Worm (Caenorhabditis elegans): Measurements from ENCODE around the gene tars-1.

tars-1 gene

DNA sequence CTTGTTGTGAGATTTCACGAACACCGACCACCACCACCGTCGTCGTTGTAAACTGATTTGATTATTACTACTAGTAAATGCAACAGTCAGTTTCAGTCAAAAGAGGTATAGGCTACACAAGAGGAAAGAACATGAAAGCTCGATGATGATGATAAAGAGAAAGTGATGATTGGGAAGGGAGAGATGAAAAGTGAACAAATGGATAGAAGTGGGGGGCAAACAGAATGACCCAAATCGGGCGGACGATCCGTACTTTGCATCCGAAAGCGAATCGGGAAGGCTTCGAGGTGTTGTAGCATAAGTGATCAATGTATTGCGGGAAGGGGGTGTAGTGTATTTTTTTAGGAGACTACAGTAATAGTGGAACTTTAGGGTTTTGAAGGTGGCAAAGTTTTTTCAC is 15.3 kb upstream of the tars-1 start:
- TF ChIP-seq T26A5.8 (tag; optimal IDR thresholded peaks at IDR 0.05), result no peak
- TF ChIP-seq F57A8.1 (GFP tag; optimal IDR thresholded peaks at IDR 0.05), result no peak
- no peak for TF ChIP-seq akir-1 (GFP tag; optimal IDR thresholded peaks at IDR 0.05)
- TF ChIP-seq cebp-2 (GFP tag; IDR thresholded peaks at IDR 0.05), result no peak
- TF ChIP-seq bed-1 (GFP tag; IDR thresholded peaks at IDR 0.05), result no peak
- no peak for TF ChIP-seq egl-18 (GFP tag; IDR thresholded peaks at IDR 0.05)
- no peak for TF ChIP-seq ztf-3 (GFP tag; optimal IDR thresholded peaks at IDR 0.05)
- TF ChIP-seq fkh-3 (tag; optimal IDR thresholded peaks at IDR 0.05), result no peak
- no peak for TF ChIP-seq mel-28 (tag; optimal IDR thresholded peaks at IDR 0.05; ENCODE audit: borderline replicate concordance)
- TF ChIP-seq cebp-1 (GFP tag; IDR thresholded peaks at IDR 0.05), result no peak
- TF ChIP-seq cebp-1 (tag; optimal IDR thresholded peaks at IDR 0.05), result no peak
- TF ChIP-seq ztf-26 (tag; optimal IDR thresholded peaks at IDR 0.05), result no peak
- no peak for TF ChIP-seq B0261.1 (tag; optimal IDR thresholded peaks at IDR 0.05)
- TF ChIP-seq lin-26 (GFP tag; IDR thresholded peaks at IDR 0.05), result no peak
- TF ChIP-seq let-607 (tag; optimal IDR thresholded peaks at IDR 0.05), result no peak
- TF ChIP-seq C17E4.6 (GFP tag; IDR thresholded peaks at IDR 0.05), result no peak
- TF ChIP-seq hmg-20 (GFP tag; IDR thresholded peaks at IDR 0.05), result no peak
- TF ChIP-seq F39B2.1 (GFP tag; IDR thresholded peaks at IDR 0.05), result no peak
- no peak for TF ChIP-seq mes-4 (tag; optimal IDR thresholded peaks at IDR 0.05)

DNA sequence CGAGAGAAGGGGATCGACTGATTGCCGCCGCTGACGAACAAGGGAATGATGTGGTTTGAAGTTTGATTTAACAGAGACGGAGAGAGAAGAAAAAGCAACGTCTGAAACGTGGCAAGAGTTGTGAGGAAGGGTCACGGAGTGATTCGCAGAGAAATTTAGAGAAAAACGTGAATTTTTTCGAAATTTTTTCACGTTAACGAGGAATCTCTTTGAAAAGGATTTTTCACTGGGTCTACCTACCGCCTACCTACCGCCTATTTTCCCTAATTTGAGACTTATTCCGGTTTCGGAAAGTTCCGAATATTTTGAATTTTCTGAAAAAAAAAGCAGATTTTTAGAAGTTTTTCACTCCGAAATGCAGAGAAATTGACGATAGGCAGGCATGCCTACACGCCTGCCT is 14.0 kb upstream of the tars-1 start, which contains the start of gene fcmt-1:
fcmt-1 (minus strand) TSS at position 101 of the 400 bp plus-strand sequence.
- TF ChIP-seq Y53G8AR.9 (GFP tag; conservative IDR thresholded peaks at IDR 0.05) (no peak), F37B4.10 (GFP tag; IDR thresholded peaks at IDR 0.05) (no peak), bed-2 (GFP tag; IDR thresholded peaks at IDR 0.05) (no peak), T26A5.8 (tag; optimal IDR thresholded peaks at IDR 0.05) (no peak), lin-54 (GFP tag; optimal IDR thresholded peaks at IDR 0.05) (no peak), nfya-1 (tag; optimal IDR thresholded peaks at IDR 0.05; ENCODE audit: borderline replicate concordance, insufficient read depth) (no peak), madf-3 (GFP tag; IDR thresholded peaks at IDR 0.05) (no peak), ztf-18 (tag; optimal IDR thresholded peaks at IDR 0.05) (no peak), lin-26 (GFP tag; IDR thresholded peaks at IDR 0.05) (no peak), B0019.2 (GFP tag; conservative IDR thresholded peaks at IDR 0.05) (no peak), Y79H2A.3 (GFP tag; conservative IDR thresholded peaks at IDR 0.05) (no peak), dpff-1 (tag; optimal IDR thresholded peaks at IDR 0.05) (no peak), egrh-3 (GFP tag; IDR thresholded peaks at IDR 0.05) (no peak), unc-62 (GFP tag; optimal IDR thresholded peaks at IDR 0.05) (no peak), akir-1 (GFP tag; optimal IDR thresholded peaks at IDR 0.05) (no peak), ets-4 (GFP tag; optimal IDR thresholded peaks at IDR 0.05) (no peak), T07F8.4 (tag; optimal IDR thresholded peaks at IDR 0.05) (no peak), dox-1 (GFP tag; IDR thresholded peaks at IDR 0.05) (no peak), egl-18 (GFP tag; IDR thresholded peaks at IDR 0.05) (no peak), ztf-28 (GFP tag; IDR thresholded peaks at IDR 0.05) (no peak)

DNA sequence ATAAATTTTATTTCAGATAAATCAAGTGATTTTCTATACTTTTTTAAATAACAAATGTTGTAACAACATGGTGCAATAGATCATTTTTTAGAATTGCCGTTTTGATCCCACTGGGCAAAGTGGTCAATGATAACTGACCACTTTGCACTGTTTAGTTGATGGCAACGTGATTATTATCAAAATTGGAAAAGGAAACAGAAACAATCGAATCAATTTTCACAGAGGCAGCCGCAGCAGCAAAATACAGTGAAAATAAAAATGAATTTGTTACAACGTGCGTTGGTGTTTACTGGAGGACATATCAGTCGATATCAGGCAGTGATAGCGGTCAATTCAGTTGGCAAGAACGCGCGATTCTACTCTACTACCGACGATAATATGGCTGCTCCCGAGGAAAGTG is 10.3 kb upstream of the tars-1 start, which contains the start of gene VF13D12L.3:
VF13D12L.3 (plus strand) TSS at position 223 of the 400 bp plus-strand sequence.
- no peak for TF ChIP-seq him-1 (tag; optimal IDR thresholded peaks at IDR 0.05)
- TF ChIP-seq nhr-80 (tag; optimal IDR thresholded peaks at IDR 0.05), result peak; percentile 60
- no peak for TF ChIP-seq ztf-26 (tag; optimal IDR thresholded peaks at IDR 0.05)
- TF ChIP-seq hsf-1 (GFP tag; IDR thresholded peaks at IDR 0.05), result 0 out of 2 replicates have a peak, but pooled peaks have one; percentile 10
- no peak for TF ChIP-seq zfh-2 (GFP tag; conservative IDR thresholded peaks at IDR 0.05)

Measured in whole organism, young adult.